Fruit fly (Drosophila melanogaster): ENCODE measurements around the gene CG14292.

- TF ChIP-seq CTCF (optimal IDR thresholded peaks at IDR 0.05) (no peak), CG8478 (optimal IDR thresholded peaks at IDR 0.05) (no peak)
Observed at dm6 chr3R:18912782-18913331, 7.4 kb upstream of the CG14292 start, which contains the start of gene Sgsh.

Data from S2 (cell line).